Worm (Caenorhabditis elegans) whole organism, mixed stage, embryonic: ENCODE data around the gene ZC239.15.
A peak's percentile ranks its signal among the peaks of the same experiment; 100 is the strongest.

Experiments used
- M03D4.4 ChIP-seq: sonication (generic microtip); optimal IDR thresholded peaks from 2 replicates; lab custom pipeline; 2017; ENCODE audit warnings: mild to moderate bottlenecking, missing genetic modification characterization, missing compliant biosample characterization
- ceh-39 ChIP-seq: fragments of 150-350 bp; optimal IDR thresholded peaks from 2 replicates; lab custom pipeline; 2014; ENCODE audit warnings: missing biosample characterization, missing genetic modification characterization
- ceh-43 ChIP-seq: fragments of 200-800 bp; sonication (Bioruptor generic); optimal IDR thresholded peaks from 2 replicates; lab custom pipeline; 2018; ENCODE audit warnings: mild to moderate bottlenecking, missing genetic modification characterization, moderate library complexity, missing compliant biosample characterization
- ces-1 ChIP-seq: fragments of 150-350 bp; optimal IDR thresholded peaks from 2 replicates; lab custom pipeline; 2014; ENCODE audit warnings: missing biosample characterization, missing genetic modification reagents, missing genetic modification characterization
- cnd-1 ChIP-seq: fragments of 200-800 bp; sonication (Bioruptor generic); optimal IDR thresholded peaks from 2 replicates; lab custom pipeline; 2018; ENCODE audit warnings: mild to moderate bottlenecking, missing genetic modification characterization, missing compliant biosample characterization
- drap-1 ChIP-seq: fragments of 200-800 bp; sonication (Bioruptor generic); optimal IDR thresholded peaks from 3 replicates; lab custom pipeline; 2018; ENCODE audit warnings: mild to moderate bottlenecking, missing genetic modification characterization, missing compliant biosample characterization
- elt-1 ChIP-seq: sonication (generic microtip); optimal IDR thresholded peaks from 2 replicates; lab custom pipeline; 2017; ENCODE audit warnings: missing genetic modification characterization, mild to moderate bottlenecking, missing compliant biosample characterization, antibody characterized with exemption, moderate library complexity, borderline replicate concordance; ENCODE audit not compliant: insufficient read depth
- elt-3 ChIP-seq: fragments of 150-350 bp; optimal IDR thresholded peaks from 2 replicates; lab custom pipeline; 2014; ENCODE audit warnings: missing biosample characterization, missing genetic modification characterization
- flh-1 ChIP-seq: fragments of 200-800 bp; sonication (Bioruptor generic); optimal IDR thresholded peaks from 2 replicates; lab custom pipeline; 2018; ENCODE audit warnings: mild to moderate bottlenecking, missing genetic modification characterization, moderate library complexity, missing compliant biosample characterization
- ham-2 ChIP-seq: fragments of 200-800 bp; sonication (Bioruptor generic); optimal IDR thresholded peaks from 2 replicates; lab custom pipeline; 2018; ENCODE audit warnings: mild to moderate bottlenecking, missing genetic modification characterization, missing compliant biosample characterization
- hlh-1 ChIP-seq: fragments of 150-350 bp; optimal IDR thresholded peaks from 2 replicates; lab custom pipeline; 2014; ENCODE audit warnings: missing biosample characterization, missing genetic modification reagents, missing genetic modification characterization
- lin-13 ChIP-seq: fragments of 150-350 bp; optimal IDR thresholded peaks from 2 replicates; lab custom pipeline; 2014; ENCODE audit warnings: missing biosample characterization, missing genetic modification characterization
- lin-32 ChIP-seq: fragments of 200-800 bp; sonication (Bioruptor generic); optimal IDR thresholded peaks from 2 replicates; lab custom pipeline; 2018; ENCODE audit warnings: mild to moderate bottlenecking, missing genetic modification characterization, missing compliant biosample characterization
- lsy-2 ChIP-seq: fragments of 150-350 bp; optimal IDR thresholded peaks from 2 replicates; lab custom pipeline; 2014; ENCODE audit warnings: missing biosample characterization, missing genetic modification characterization
- mab-5 ChIP-seq: fragments of 150-350 bp; optimal IDR thresholded peaks from 2 replicates; lab custom pipeline; 2014; ENCODE audit warnings: missing biosample characterization, missing genetic modification characterization
- nhr-12 ChIP-seq: fragments of 150-350 bp; optimal IDR thresholded peaks from 2 replicates; lab custom pipeline; 2014; ENCODE audit warnings: missing biosample characterization, missing genetic modification characterization
- nhr-2 ChIP-seq: fragments of 150-350 bp; optimal IDR thresholded peaks from 2 replicates; lab custom pipeline; 2014; ENCODE audit warnings: missing biosample characterization, missing genetic modification characterization
- nhr-237 ChIP-seq: fragments of 150-350 bp; optimal IDR thresholded peaks from 2 replicates; lab custom pipeline; 2014; ENCODE audit warnings: missing biosample characterization, missing genetic modification characterization
- nhr-28 ChIP-seq: fragments of 150-350 bp; optimal IDR thresholded peaks from 2 replicates; lab custom pipeline; 2014; ENCODE audit warnings: missing biosample characterization, missing genetic modification characterization
- nhr-76 ChIP-seq: sonication (generic microtip); optimal IDR thresholded peaks from 2 replicates; lab custom pipeline; 2017; ENCODE audit warnings: missing biosample characterization, missing genetic modification characterization
- pha-4 ChIP-seq: fragments of 150-350 bp; optimal IDR thresholded peaks from 2 replicates; lab custom pipeline; 2018; ENCODE audit warnings: missing biosample characterization, missing genetic modification reagents, missing genetic modification characterization
- sem-2 ChIP-seq: fragments of 200-800 bp; sonication (Bioruptor generic); optimal IDR thresholded peaks from 2 replicates; lab custom pipeline; 2018; ENCODE audit warnings: mild to moderate bottlenecking, missing genetic modification characterization, missing compliant biosample characterization
- snpc-4 ChIP-seq: fragments of 150-350 bp; optimal IDR thresholded peaks from 2 replicates; lab custom pipeline; 2014; ENCODE audit warnings: missing biosample characterization, missing genetic modification characterization
- sptf-1 ChIP-seq: sonication (generic microtip); optimal IDR thresholded peaks from 2 replicates; lab custom pipeline; 2017; ENCODE audit warnings: mild to moderate bottlenecking, missing genetic modification characterization, moderate library complexity, missing compliant biosample characterization
- tbx-8 ChIP-seq: fragments of 200-800 bp; sonication (Bioruptor generic); optimal IDR thresholded peaks from 2 replicates; lab custom pipeline; 2018; ENCODE audit warnings: mild to moderate bottlenecking, missing genetic modification characterization, moderate library complexity, missing compliant biosample characterization
- unc-120 ChIP-seq: sonication (generic microtip); optimal IDR thresholded peaks from 2 replicates; lab custom pipeline; 2017; ENCODE audit warnings: missing genetic modification characterization, missing compliant biosample characterization; ENCODE audit not compliant: poor library complexity, severe bottlenecking
- unc-62 ChIP-seq: fragments of 150-350 bp; optimal IDR thresholded peaks from 2 replicates; lab custom pipeline; 2014; ENCODE audit warnings: missing biosample characterization, missing genetic modification reagents, missing genetic modification characterization
- zip-8 ChIP-seq: fragments of 150-350 bp; optimal IDR thresholded peaks from 2 replicates; lab custom pipeline; 2014; ENCODE audit warnings: missing biosample characterization, missing genetic modification characterization
- ztf-11 ChIP-seq: fragments of 150-350 bp; optimal IDR thresholded peaks from 2 replicates; lab custom pipeline; 2014; ENCODE audit warnings: missing biosample characterization, missing genetic modification characterization

ZC239.15 gene

DNA sequence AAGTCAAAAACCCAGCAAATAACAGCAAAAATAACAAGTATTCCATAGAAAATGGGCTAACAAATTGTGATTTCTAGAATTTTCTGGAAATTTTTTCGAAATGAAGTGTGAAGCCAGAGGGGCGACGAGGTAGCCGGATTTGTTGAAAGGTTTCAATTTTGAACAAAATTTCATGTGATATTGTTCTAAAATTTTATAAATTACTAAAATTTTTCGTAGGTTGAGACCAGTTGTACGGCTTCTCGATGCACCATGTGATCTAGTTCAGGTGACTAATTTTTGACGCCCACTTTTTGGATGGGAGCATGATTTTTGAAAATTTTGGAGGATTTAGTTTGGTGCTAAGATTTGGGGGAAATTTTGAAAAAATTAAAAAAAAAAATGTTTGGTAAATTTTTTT lies 34.7 kb upstream of the ZC239.15 start, which contains the start of gene gcy-19:
TSS of gene gcy-19 (minus strand) at position 101 of the 400 bp plus-strand sequence.
- no peak for TF ChIP-seq drap-1 (GFP tag; lab: Kevin White, UChicago)
- no peak for TF ChIP-seq cnd-1 (tag; lab: Kevin White, UChicago)
- TF ChIP-seq hlh-1, result no peak
- TF ChIP-seq snpc-4, result no peak
- TF ChIP-seq ces-1, result no peak
- TF ChIP-seq nhr-2 (tag; lab: Kevin White, UChicago), result no peak
- TF ChIP-seq nhr-237 (tag; lab: Kevin White, UChicago), result no peak
- TF ChIP-seq tbx-8 (GFP tag; lab: Kevin White, UChicago), result no peak
- no peak for TF ChIP-seq elt-3 (tag; lab: Kevin White, UChicago)
- TF ChIP-seq elt-1 (tag; lab: Kevin White, UChicago), result no peak
- TF ChIP-seq nhr-28 (tag; lab: Kevin White, UChicago), result no peak
- TF ChIP-seq ham-2, result no peak
- TF ChIP-seq ztf-11 (tag; lab: Kevin White, UChicago), result no peak
- no peak for TF ChIP-seq flh-1 (GFP tag; lab: Kevin White, UChicago)
- no peak for TF ChIP-seq ceh-39 (tag; lab: Kevin White, UChicago)
- TF ChIP-seq sptf-1 (tag; lab: Kevin White, UChicago), result no peak
- no peak for TF ChIP-seq lin-13 (tag; lab: Kevin White, UChicago)
- TF ChIP-seq nhr-76 (tag; lab: Kevin White, UChicago), result no peak

DNA sequence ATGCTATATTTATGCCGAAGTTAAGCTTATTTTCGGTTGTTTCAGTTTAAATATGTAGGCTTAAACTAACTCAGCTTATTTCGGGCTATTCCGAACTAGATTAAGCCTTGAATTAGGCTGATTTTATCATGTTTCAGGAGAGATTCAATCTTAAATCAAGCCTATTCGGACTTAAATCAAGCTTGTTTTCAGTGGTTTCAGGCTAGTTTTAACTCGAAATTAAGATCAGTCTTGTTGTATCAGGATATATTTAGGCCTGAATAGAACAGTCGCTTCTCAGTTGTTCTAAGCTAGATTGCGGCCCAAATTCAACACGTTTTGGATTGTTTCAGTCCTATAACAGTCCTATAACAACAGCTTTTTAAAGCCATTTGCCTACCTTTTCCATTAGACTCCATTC lies 27.3 kb upstream of the ZC239.15 start:
- TF ChIP-seq unc-120 (tag; lab: Kevin White, UChicago) (no peak), M03D4.4 (tag; lab: Kevin White, UChicago) (no peak), nhr-2 (tag; lab: Kevin White, UChicago) (no peak)
- TF ChIP-seq, all 35 proteins: peak for 0

DNA sequence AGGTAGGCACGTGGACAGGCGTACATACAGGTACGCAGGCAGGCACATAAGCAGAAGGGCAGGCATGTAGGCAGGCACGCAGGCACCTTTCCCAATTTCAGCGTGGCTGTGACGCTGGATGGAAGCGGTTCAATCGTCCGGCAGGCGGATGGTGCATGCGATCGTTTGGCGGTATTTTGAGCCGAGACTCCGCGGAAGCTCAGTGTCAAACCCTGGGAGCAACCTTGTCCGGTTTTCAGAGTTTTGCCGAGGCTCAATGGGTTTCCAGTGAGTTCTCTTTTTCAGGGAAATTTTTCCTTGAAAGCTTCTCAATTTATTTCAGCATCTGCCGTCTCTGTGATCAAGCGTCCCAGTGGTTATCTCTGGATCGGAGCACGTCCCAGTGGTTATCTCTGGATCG lies 25.7 kb upstream of the ZC239.15 start:
- TF ChIP-seq ceh-43 (GFP tag; lab: Kevin White, UChicago) (no peak), cnd-1 (tag; lab: Kevin White, UChicago) (no peak), sem-2 (GFP tag; lab: Kevin White, UChicago) (no peak), ztf-11 (tag; lab: Kevin White, UChicago) (no peak), unc-120 (tag; lab: Kevin White, UChicago) (no peak), nhr-76 (tag; lab: Kevin White, UChicago) (no peak), ceh-39 (tag; lab: Kevin White, UChicago) (no peak)

DNA sequence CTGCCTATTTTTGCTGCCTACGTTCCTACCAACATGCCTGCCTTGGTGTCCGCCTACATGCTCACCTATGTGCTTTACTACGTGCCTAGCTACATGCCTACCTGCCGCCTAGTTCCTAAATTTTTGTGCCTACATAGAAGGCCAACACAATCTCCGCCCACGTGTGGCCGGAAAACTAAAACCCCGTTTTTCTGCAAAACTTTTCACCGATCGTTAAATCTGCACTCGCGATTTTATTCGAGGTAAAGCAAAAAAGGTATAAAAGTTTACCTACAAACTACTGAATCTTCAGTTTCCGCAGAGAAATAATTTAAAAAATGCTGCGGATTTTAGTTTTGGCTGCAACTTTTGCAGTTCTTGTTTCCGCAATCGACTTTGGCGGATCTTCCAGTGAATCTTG lies 24.9 kb upstream of the ZC239.15 start, which contains the start of gene clec-124:
TSS of gene clec-124 (plus strand) at position 301 of the 400 bp plus-strand sequence.
- TF ChIP-seq cnd-1 (tag; lab: Kevin White, UChicago) (no peak), sem-2 (GFP tag; lab: Kevin White, UChicago) (no peak), flh-1 (GFP tag; lab: Kevin White, UChicago) (no peak), ceh-43 (GFP tag; lab: Kevin White, UChicago) (no peak), nhr-237 (tag; lab: Kevin White, UChicago) (no peak), drap-1 (GFP tag; lab: Kevin White, UChicago) (no peak), lsy-2 (tag; lab: Kevin White, UChicago) (no peak), zip-8 (no peak), pha-4 (no peak), ztf-11 (tag; lab: Kevin White, UChicago) (no peak), ces-1 (no peak), nhr-76 (tag; lab: Kevin White, UChicago) (no peak), unc-62 (GFP tag; lab: Kevin White, UChicago) (no peak), lin-32 (no peak), nhr-12 (tag; lab: Kevin White, UChicago) (no peak), mab-5 (tag; lab: Kevin White, UChicago) (no peak), tbx-8 (GFP tag; lab: Kevin White, UChicago) (no peak)

DNA sequence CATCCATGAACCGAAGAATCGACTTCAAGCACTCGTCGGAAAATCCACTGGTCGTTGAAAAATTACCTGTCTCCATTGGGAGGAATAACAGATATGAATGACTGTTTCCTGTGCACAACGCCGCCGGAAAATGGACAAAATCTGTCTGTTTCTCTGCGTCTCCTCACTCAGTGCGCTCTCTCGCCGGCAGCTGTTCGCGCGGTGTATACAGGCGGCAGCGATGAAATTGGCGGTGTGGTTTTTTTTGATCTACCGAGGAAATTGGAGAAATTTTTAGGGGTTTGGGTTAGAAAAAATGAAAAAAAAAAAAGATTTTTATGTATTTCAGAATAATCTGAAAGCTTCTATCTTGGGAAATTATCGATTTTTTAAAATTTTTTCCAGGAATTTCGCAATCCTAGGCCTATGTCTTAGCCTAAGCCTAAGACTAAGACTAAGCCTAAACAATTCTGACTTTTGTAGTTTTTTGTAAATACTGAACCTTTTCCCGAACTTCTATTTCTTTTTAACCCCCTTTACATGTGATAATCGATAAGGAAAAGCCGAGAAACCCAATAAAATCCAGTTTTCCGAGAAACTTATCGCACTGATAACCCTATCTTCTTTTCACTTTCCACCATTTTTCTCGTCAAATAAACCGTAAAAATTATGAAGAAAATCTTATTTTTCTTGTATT lies 23.6 kb upstream of the ZC239.15 start, which contains the start of the genes fbxc-50 and C17F4.2:
TSS of gene fbxc-50 (minus strand) at position 81 of the 676 bp plus-strand sequence.
TSS of gene C17F4.2 (plus strand) at position 626 of the 676 bp plus-strand sequence.
- TF ChIP-seq hlh-1 (peak; percentile 35), drap-1 (GFP tag; lab: Kevin White, UChicago) (no peak)
